Fruit fly (Drosophila melanogaster): ENCODE data around the gene Teh3.

Teh3 gene

dm6 chr3L:4228187-4228836, 43.8 kb upstream of the Teh3 start (continued):
- TF ChIP-seq dan (GFP tag; IDR thresholded peaks at IDR 0.05) = peak; percentile 87
- TF ChIP-seq CG10274 (GFP tag; optimal IDR thresholded peaks at IDR 0.05) = peak; percentile 79
- TF ChIP-seq lmd (GFP tag; IDR thresholded peaks at IDR 0.05) = peak; percentile 97
- TF ChIP-seq dpn (GFP tag; optimal IDR thresholded peaks at IDR 0.05) = peak; percentile 94 to 96
- TF ChIP-seq CG14441 (GFP tag; IDR thresholded peaks at IDR 0.05) = peak; percentile 96
- peak; percentile 79 for TF ChIP-seq rib (GFP tag; IDR thresholded peaks at IDR 0.05)
- peak; percentile 98 for TF ChIP-seq nom (GFP tag; optimal IDR thresholded peaks at IDR 0.05)
- peak; percentile 97 for TF ChIP-seq btn (GFP tag; optimal IDR thresholded peaks at IDR 0.05)
- TF ChIP-seq CG17829 (tag; optimal IDR thresholded peaks at IDR 0.05) = peak; percentile 97
- no peak for TF ChIP-seq ato (GFP tag; IDR thresholded peaks at IDR 0.05; ENCODE audit: partially characterized antibody)
- TF ChIP-seq CG9727 (GFP tag; optimal IDR thresholded peaks at IDR 0.05) = peak; percentile 97
- peak; percentile 81 for TF ChIP-seq CG7271 (tag; optimal IDR thresholded peaks at IDR 0.05)
- peak; percentile 93 for TF ChIP-seq CG8944 (GFP tag; optimal IDR thresholded peaks at IDR 0.05)
- peak; percentile 97 for TF ChIP-seq jing (GFP tag; optimal IDR thresholded peaks at IDR 0.05)
- TF ChIP-seq sima (GFP tag; optimal IDR thresholded peaks at IDR 0.05) = peak; percentile 91
- TF ChIP-seq Vsx1 (GFP tag; optimal IDR thresholded peaks at IDR 0.05) = peak; percentile 99
- TF ChIP-seq CG14860 (GFP tag; IDR thresholded peaks at IDR 0.05; ENCODE audit: partially characterized antibody) = no peak
- peak; percentile 75 for TF ChIP-seq CG4282 (GFP tag; optimal IDR thresholded peaks at IDR 0.05)
- peak; percentile 93 for TF ChIP-seq Camta (GFP tag; optimal IDR thresholded peaks at IDR 0.05)
- peak; percentile 99 for TF ChIP-seq Med (GFP tag)
- peak; percentile 88 for TF ChIP-seq CG1233 (GFP tag; optimal IDR thresholded peaks at IDR 0.05)
- peak; percentile 83 for TF ChIP-seq p53 (GFP tag; optimal IDR thresholded peaks at IDR 0.05)
- peak in 1 of 2 experiments; percentile 19 for TF ChIP-seq tll (GFP tag; optimal IDR thresholded peaks at IDR 0.05)
- TF ChIP-seq br (optimal IDR thresholded peaks at IDR 0.05) = no peak
- TF ChIP-seq gsb-n (tag; optimal IDR thresholded peaks at IDR 0.05) = peak; percentile 97
- peak; percentile 96 for TF ChIP-seq E2f1 (GFP tag; IDR thresholded peaks at IDR 0.05)
- TF ChIP-seq CG8388 (GFP tag; optimal IDR thresholded peaks at IDR 0.05) = peak; percentile 97
- peak; percentile 97 for TF ChIP-seq CG4820 (GFP tag; optimal IDR thresholded peaks at IDR 0.05)
- TF ChIP-seq CG4854 (GFP tag; optimal IDR thresholded peaks at IDR 0.05) = peak; percentile 87
- peak; percentile 94 for TF ChIP-seq Antp (GFP tag; optimal IDR thresholded peaks at IDR 0.05)
- peak; percentile 96 for TF ChIP-seq salm (tag; optimal IDR thresholded peaks at IDR 0.05)
- peak; percentile 77 for TF ChIP-seq CG15514 (GFP tag; optimal IDR thresholded peaks at IDR 0.05)
- peak; percentile 94 for TF ChIP-seq D19A (tag; optimal IDR thresholded peaks at IDR 0.05)
- TF ChIP-seq Dip2 (GFP tag; IDR thresholded peaks at IDR 0.05) = peak; percentile 48; the same call in 1 of the 2 replicates
- peak; percentile 92 for TF ChIP-seq CG10462 (GFP tag; optimal IDR thresholded peaks at IDR 0.05)
- peak; percentile 98 for TF ChIP-seq dmrt99B (tag; optimal IDR thresholded peaks at IDR 0.05)
- TF ChIP-seq CG3838 (GFP tag; optimal IDR thresholded peaks at IDR 0.05) = peak; percentile 87
- TF ChIP-seq nerfin-2 (GFP tag; IDR thresholded peaks at IDR 0.05; ENCODE audit: partially characterized antibody) = no peak
- no peak for TF ChIP-seq CG2129 (GFP tag; IDR thresholded peaks at IDR 0.05; ENCODE audit: partially characterized antibody)
- peak; percentile 91 for TF ChIP-seq CG8359 (GFP tag; optimal IDR thresholded peaks at IDR 0.05; ENCODE audit: borderline replicate concordance)
- TF ChIP-seq ham (GFP tag; IDR thresholded peaks at IDR 0.05) = no peak
- TF ChIP-seq gem (tag; optimal IDR thresholded peaks at IDR 0.05) = peak; percentile 98
- TF ChIP-seq CG12071 (GFP tag; optimal IDR thresholded peaks at IDR 0.05) = peak; percentile 94
- TF ChIP-seq D19B (GFP tag; optimal IDR thresholded peaks at IDR 0.05) = peak; percentile 43
- peak; percentile 84 for TF ChIP-seq CG12104 (GFP tag; optimal IDR thresholded peaks at IDR 0.05)
- TF ChIP-seq exex (tag; optimal IDR thresholded peaks at IDR 0.05) = peak; percentile 51
- peak; percentile 96 for TF ChIP-seq NfI (GFP tag; optimal IDR thresholded peaks at IDR 0.05)
- TF ChIP-seq ara (GFP tag; IDR thresholded peaks at IDR 0.05) = peak; percentile 98
- TF ChIP-seq Dp (GFP tag; optimal IDR thresholded peaks at IDR 0.05) = peak; percentile 7

Measured in whole organism, embryonic.